Fruit fly (Drosophila melanogaster) whole organism, prepupa: ENCODE measurements around the gene mRpL16.

Experiments used
- Blimp-1 ChIP-seq: fragments of 200-800 bp; sonication (Bioruptor generic); optimal IDR thresholded peaks from 3 replicates; lab custom pipeline; 2017; ENCODE audit warnings: missing biosample characterization, missing genetic modification characterization, mild to moderate bottlenecking, moderate library complexity, missing genetic modification reagents
- CG10631 ChIP-seq: fragments of 200-800 bp; sonication (Bioruptor generic); optimal IDR thresholded peaks from 2 replicates; lab custom pipeline; 2016; ENCODE audit warnings: missing biosample characterization, missing genetic modification characterization
- CG10669 ChIP-seq: fragments of 200-800 bp; sonication (Bioruptor generic); optimal IDR thresholded peaks from 3 replicates; lab custom pipeline; 2018; ENCODE audit warnings: missing biosample characterization, mild to moderate bottlenecking, missing genetic modification characterization, moderate library complexity
- CG11294 ChIP-seq: fragments of 200-800 bp; sonication (Bioruptor generic); IDR thresholded peaks from 2 replicates; pipeline ENCODE4 v1.3.6; 2022; ENCODE audit warnings: missing biosample characterization, missing genetic modification characterization
- CG11762 ChIP-seq: fragments of 200-800 bp; sonication (Bioruptor generic); optimal IDR thresholded peaks from 3 replicates; lab custom pipeline; 2016; ENCODE audit warnings: missing biosample characterization, missing genetic modification characterization; ENCODE audit not compliant: insufficient read depth
- CG11902 ChIP-seq: fragments of 200-800 bp; sonication (Bioruptor generic); optimal IDR thresholded peaks from 3 replicates; lab custom pipeline; 2016; ENCODE audit warnings: missing biosample characterization, missing genetic modification characterization
- CG15336 ChIP-seq: fragments of 200-800 bp; sonication (Bioruptor generic); IDR thresholded peaks from 2 replicates; pipeline ENCODE4 v1.3.6; 2022; ENCODE audit warnings: missing biosample characterization, missing genetic modification characterization
- CG1621 ChIP-seq: fragments of 200-800 bp; sonication (Bioruptor generic); optimal IDR thresholded peaks from 3 replicates; lab custom pipeline; 2018; ENCODE audit warnings: missing biosample characterization, mild to moderate bottlenecking, missing genetic modification characterization
- CG16779 ChIP-seq: fragments of 200-800 bp; sonication (Bioruptor generic); optimal IDR thresholded peaks from 3 replicates; lab custom pipeline; 2017; ENCODE audit warnings: missing biosample characterization, mild to moderate bottlenecking, missing genetic modification characterization
- CG3032 ChIP-seq: fragments of 200-800 bp; optimal IDR thresholded peaks from 2 replicates; lab custom pipeline; 2019; ENCODE audit warnings: missing biosample characterization, mild to moderate bottlenecking, missing genetic modification characterization, moderate library complexity
- CG31627 ChIP-seq: fragments of 200-800 bp; sonication (Bioruptor generic); optimal IDR thresholded peaks from 3 replicates; lab custom pipeline; 2016; ENCODE audit warnings: missing biosample characterization, missing genetic modification characterization
- CG32006 ChIP-seq: fragments of 200-800 bp; sonication (Bioruptor generic); optimal IDR thresholded peaks from 3 replicates; lab custom pipeline; 2017; ENCODE audit warnings: missing biosample characterization, mild to moderate bottlenecking, missing genetic modification characterization
- CG3919 ChIP-seq: fragments of 200-800 bp; sonication (Bioruptor generic); optimal IDR thresholded peaks from 3 replicates; lab custom pipeline; 2016; ENCODE audit warnings: missing biosample characterization, missing genetic modification characterization
- CG4318 ChIP-seq: fragments of 200-800 bp; sonication (Bioruptor generic); optimal IDR thresholded peaks from 3 replicates; lab custom pipeline; 2017; ENCODE audit warnings: missing biosample characterization, mild to moderate bottlenecking, missing genetic modification characterization
- CG6163 ChIP-seq: fragments of 200-800 bp; sonication (Bioruptor generic); IDR thresholded peaks from 3 replicates; pipeline ENCODE4 v1.3.6; 2022; ENCODE audit warnings: missing biosample characterization, missing genetic modification characterization
- CG6276 ChIP-seq: fragments of 200-800 bp; sonication (Bioruptor generic); optimal IDR thresholded peaks from 2 replicates; lab custom pipeline; 2017; ENCODE audit warnings: missing biosample characterization, mild to moderate bottlenecking, missing genetic modification characterization
- CG6808 ChIP-seq: fragments of 200-800 bp; sonication (Bioruptor generic); optimal IDR thresholded peaks from 3 replicates; lab custom pipeline; 2017; ENCODE audit warnings: missing biosample characterization, missing genetic modification characterization, mild to moderate bottlenecking, moderate library complexity, missing genetic modification reagents
- CG6854 ChIP-seq: fragments of 200-800 bp; sonication (Bioruptor generic); optimal IDR thresholded peaks from 2 replicates; lab custom pipeline; 2017; ENCODE audit warnings: missing biosample characterization, mild to moderate bottlenecking, missing genetic modification characterization
- CG7368 ChIP-seq: fragments of 200-800 bp; sonication (Bioruptor generic); optimal IDR thresholded peaks from 3 replicates; lab custom pipeline; 2016; ENCODE audit warnings: missing biosample characterization, missing genetic modification characterization
- CG9139 ChIP-seq: fragments of 200-800 bp; sonication (Bioruptor generic); optimal IDR thresholded peaks from 3 replicates; lab custom pipeline; 2017; ENCODE audit warnings: missing biosample characterization, mild to moderate bottlenecking, missing genetic modification characterization
- Eip75B ChIP-seq: fragments of 200-800 bp; sonication (Bioruptor generic); optimal IDR thresholded peaks from 3 replicates; lab custom pipeline; 2016; ENCODE audit warnings: missing biosample characterization, missing genetic modification characterization
- Eip78C ChIP-seq: fragments of 200-800 bp; sonication (Bioruptor generic); peaks from one replicate; lab custom pipeline; 2016; ENCODE audit warnings: missing biosample characterization, missing genetic modification characterization
- Eip93F ChIP-seq: fragments of 200-800 bp; sonication (Bioruptor generic); optimal IDR thresholded peaks from 2 replicates; lab custom pipeline; 2016; ENCODE audit warnings: missing biosample characterization, mild to moderate bottlenecking, missing genetic modification characterization
- Ets21C ChIP-seq: fragments of 200-800 bp; sonication (Bioruptor generic); optimal IDR thresholded peaks from 3 replicates; lab custom pipeline; 2016; ENCODE audit warnings: missing biosample characterization, missing genetic modification characterization
- Ets96B ChIP-seq: fragments of 200-800 bp; optimal IDR thresholded peaks from 2 replicates; lab custom pipeline; 2019; ENCODE audit warnings: missing biosample characterization, mild to moderate bottlenecking, missing genetic modification characterization, moderate library complexity
- Hr39 ChIP-seq: fragments of 200-800 bp; sonication (Bioruptor generic); optimal IDR thresholded peaks from 2 replicates; lab custom pipeline; 2016; ENCODE audit warnings: missing biosample characterization, missing genetic modification characterization
- Hr4 ChIP-seq: fragments of 200-800 bp; sonication (Bioruptor generic); optimal IDR thresholded peaks from 3 replicates; lab custom pipeline; 2016; ENCODE audit warnings: missing biosample characterization, missing genetic modification characterization
- Lpt ChIP-seq: fragments of 200-800 bp; sonication (Bioruptor generic); optimal IDR thresholded peaks from 3 replicates; lab custom pipeline; 2016; ENCODE audit warnings: missing biosample characterization, missing genetic modification characterization
- Smox ChIP-seq: fragments of 200-800 bp; sonication (Bioruptor generic); optimal IDR thresholded peaks from 3 replicates; lab custom pipeline; 2016; ENCODE audit warnings: missing biosample characterization, missing genetic modification characterization
- Sox14 ChIP-seq: fragments of 200-800 bp; sonication (Bioruptor generic); optimal IDR thresholded peaks from 3 replicates; lab custom pipeline; 2016; ENCODE audit warnings: missing biosample characterization, missing genetic modification characterization
- Sox15 ChIP-seq: fragments of 200-800 bp; sonication (Bioruptor generic); optimal IDR thresholded peaks from 3 replicates; lab custom pipeline; 2016; ENCODE audit warnings: missing biosample characterization, missing genetic modification characterization
- acj6 ChIP-seq: fragments of 200-800 bp; sonication (Bioruptor generic); optimal IDR thresholded peaks from 3 replicates; lab custom pipeline; 2016; ENCODE audit warnings: missing biosample characterization, missing genetic modification characterization
- cyc ChIP-seq: fragments of 200-800 bp; sonication (Bioruptor generic); optimal IDR thresholded peaks from 3 replicates; lab custom pipeline; 2016; ENCODE audit warnings: missing biosample characterization, missing genetic modification characterization
- dac ChIP-seq: fragments of 200-800 bp; sonication (Bioruptor generic); optimal IDR thresholded peaks from 2 replicates; lab custom pipeline; 2017; ENCODE audit warnings: missing biosample characterization, mild to moderate bottlenecking, missing genetic modification characterization
- esn ChIP-seq: fragments of 200-800 bp; sonication (Bioruptor generic); optimal IDR thresholded peaks from 2 replicates; lab custom pipeline; 2016; ENCODE audit warnings: missing biosample characterization, mild to moderate bottlenecking, missing genetic modification characterization, moderate library complexity
- fd59A ChIP-seq: fragments of 200-800 bp; sonication (Bioruptor generic); optimal IDR thresholded peaks from 2 replicates; lab custom pipeline; 2017; ENCODE audit warnings: missing biosample characterization, mild to moderate bottlenecking, missing genetic modification characterization, missing genetic modification reagents
- fd85E ChIP-seq: fragments of 200-800 bp; sonication (Bioruptor generic); optimal IDR thresholded peaks from 3 replicates; lab custom pipeline; 2016; ENCODE audit warnings: missing biosample characterization, missing genetic modification characterization
- fkh ChIP-seq: fragments of 200-800 bp; sonication (Bioruptor generic); optimal IDR thresholded peaks from 3 replicates; lab custom pipeline; 2017; ENCODE audit warnings: missing biosample characterization, mild to moderate bottlenecking, missing genetic modification characterization, moderate library complexity
- lz ChIP-seq: fragments of 200-800 bp; sonication (Bioruptor generic); optimal IDR thresholded peaks from 3 replicates; lab custom pipeline; 2016; ENCODE audit warnings: missing biosample characterization, missing genetic modification characterization
- net ChIP-seq: fragments of 200-800 bp; sonication (Bioruptor generic); optimal IDR thresholded peaks from 3 replicates; lab custom pipeline; 2016; ENCODE audit warnings: missing biosample characterization, missing genetic modification characterization
- pdm3 ChIP-seq: fragments of 200-800 bp; sonication (Bioruptor generic); optimal IDR thresholded peaks from 3 replicates; lab custom pipeline; 2016; ENCODE audit warnings: missing biosample characterization, missing genetic modification characterization
- salr ChIP-seq, 2 experiments: fragments of 200-800 bp; sonication (Bioruptor generic); optimal IDR thresholded peaks; 3 replicates each; lab custom pipeline; 2016 to 2018; ENCODE audit warnings: missing biosample characterization in 2 of 2, missing genetic modification characterization in 2 of 2, mild to moderate bottlenecking in 1 of 2
- spab ChIP-seq: fragments of 200-800 bp; sonication (Bioruptor generic); optimal IDR thresholded peaks from 2 replicates; lab custom pipeline; 2017; ENCODE audit warnings: missing biosample characterization, mild to moderate bottlenecking, missing genetic modification characterization, missing genetic modification reagents
- ss ChIP-seq, 2 experiments: fragments of 200-800 bp; sonication (Bioruptor generic); optimal IDR thresholded peaks; 2 replicates in 1 of 2; 3 replicates in 1 of 2; lab custom pipeline; 2017 to 2018; ENCODE audit warnings: mild to moderate bottlenecking in 2 of 2, missing biosample characterization in 2 of 2, missing genetic modification characterization in 2 of 2, moderate library complexity in 1 of 2
- svp ChIP-seq: fragments of 200-800 bp; sonication (Bioruptor generic); peaks from one replicate; lab custom pipeline; 2016; ENCODE audit warnings: missing biosample characterization, missing genetic modification characterization
- topi ChIP-seq: fragments of 200-800 bp; sonication (Bioruptor generic); optimal IDR thresholded peaks from 3 replicates; lab custom pipeline; 2016; ENCODE audit warnings: missing biosample characterization, missing genetic modification characterization

Gene mRpL16

dm6 chrX:1877107-1877736 is 12.8 kb upstream of the mRpL16 start, which contains the start of the genes CG14817 and CG14805 (continued):
- TF ChIP-seq CG6163 (GFP tag; lab: Robert Waterston, UW) (peak; percentile 58), Eip78C (peak; percentile 88), CG10669 (GFP tag; lab: Kevin White, UChicago) (no peak), CG6808 (no peak), svp (GFP tag; lab: Kevin White, UChicago) (peak; percentile 71), acj6 (GFP tag; lab: Kevin White, UChicago) (no peak), Lpt (no peak), salr (GFP tag; optimal IDR thresholded peaks at IDR 0.05; lab: Kevin White, UChicago) (peak in 1 of 2 experiments; percentile 44), lz (GFP tag; lab: Kevin White, UChicago) (peak; percentile 48), CG4318 (no peak), CG3032 (tag; lab: Kevin White, UChicago) (peak; percentile 30), CG31627 (GFP tag; lab: Kevin White, UChicago) (no peak), pdm3 (GFP tag; lab: Kevin White, UChicago) (no peak), Hr4 (GFP tag; lab: Kevin White, UChicago) (no peak)

dm6 chrX:1879606-1880110 is 10.4 kb upstream of the mRpL16 start, which contains the start of gene CG14818:
CG14818 (minus strand) TSS chrX:1879774.
- peak; percentile 35 for TF ChIP-seq CG11762 (GFP tag; lab: Kevin White, UChicago)
- peak; percentile 64 for TF ChIP-seq lz (GFP tag; lab: Kevin White, UChicago)
- peak; percentile 21 for TF ChIP-seq CG3032 (tag; lab: Kevin White, UChicago)
- peak; percentile 65 for TF ChIP-seq CG3919 (GFP tag; lab: Kevin White, UChicago)
- TF ChIP-seq CG1621 (tag; lab: Kevin White, UChicago) = peak; percentile 45
- TF ChIP-seq Blimp-1 (GFP tag; lab: Kevin White, UChicago) = no peak
- peak; percentile 69 for TF ChIP-seq esn (GFP tag; lab: Kevin White, UChicago)
- peak; percentile 39 for TF ChIP-seq dac (GFP tag; lab: Kevin White, UChicago)
- no peak for TF ChIP-seq CG6276 (GFP tag; lab: Kevin White, UChicago)
- no peak for TF ChIP-seq Eip93F (GFP tag; lab: Kevin White, UChicago)
- TF ChIP-seq CG7368 = peak; percentile 18
- no peak for TF ChIP-seq Ets96B (tag; lab: Kevin White, UChicago)
- no peak for TF ChIP-seq CG9139 (GFP tag; lab: Kevin White, UChicago)
- peak; percentile 20 for TF ChIP-seq CG6854 (GFP tag; lab: Kevin White, UChicago)
- TF ChIP-seq cyc (GFP tag; lab: Kevin White, UChicago) = peak; percentile 63
- no peak for TF ChIP-seq CG32006 (GFP tag; lab: Kevin White, UChicago)
- no peak for TF ChIP-seq Ets21C (GFP tag; lab: Kevin White, UChicago)
- no peak for TF ChIP-seq CG6808
- TF ChIP-seq svp (GFP tag; lab: Kevin White, UChicago) = peak; percentile 96
- no peak for TF ChIP-seq CG11902 (GFP tag; lab: Kevin White, UChicago)
- TF ChIP-seq CG10669 (GFP tag; lab: Kevin White, UChicago) = no peak
- no peak for TF ChIP-seq pdm3 (GFP tag; lab: Kevin White, UChicago)
- TF ChIP-seq Sox15 (GFP tag; lab: Kevin White, UChicago) = peak; percentile 63
- TF ChIP-seq ss (GFP tag; optimal IDR thresholded peaks at IDR 0.05; lab: Kevin White, UChicago) = peak in 1 of 2 experiments; percentile 25
- TF ChIP-seq Lpt = peak; percentile 42
- peak; percentile 53 for TF ChIP-seq acj6 (GFP tag; lab: Kevin White, UChicago)
- TF ChIP-seq Eip78C = peak; percentile 78
- no peak for TF ChIP-seq CG4318
- peak; percentile 11 for TF ChIP-seq net (GFP tag; lab: Kevin White, UChicago)
- no peak for TF ChIP-seq spab (GFP tag; lab: Kevin White, UChicago)
- TF ChIP-seq salr (GFP tag; optimal IDR thresholded peaks at IDR 0.05; lab: Kevin White, UChicago) = no peak
- peak; percentile 53 for TF ChIP-seq CG15336 (GFP tag; lab: Robert Waterston, UW)
- TF ChIP-seq Smox (GFP tag; lab: Kevin White, UChicago) = peak; percentile 64
- TF ChIP-seq CG16779 (tag; lab: Kevin White, UChicago) = no peak
- no peak for TF ChIP-seq Eip75B (GFP tag; lab: Kevin White, UChicago)
- TF ChIP-seq Sox14 = peak; percentile 55
- TF ChIP-seq CG6163 (GFP tag; lab: Robert Waterston, UW) = peak; percentile 66
- 0 out of 2 replicates have a peak, but pooled peaks have one; percentile 44 for TF ChIP-seq CG11294
- no peak for TF ChIP-seq CG10631
- TF ChIP-seq Hr39 = peak; percentile 69
- TF ChIP-seq fkh (GFP tag; lab: Kevin White, UChicago) = no peak
- TF ChIP-seq fd85E = no peak
- TF ChIP-seq Hr4 (GFP tag; lab: Kevin White, UChicago) = no peak
- TF ChIP-seq topi (GFP tag; lab: Kevin White, UChicago) = peak; percentile 71
- TF ChIP-seq fd59A (GFP tag; lab: Kevin White, UChicago) = no peak
